Worm (Caenorhabditis elegans) whole organism, late embryonic: ENCODE data around the gene fbxa-131.

Experiments
- C08G9.2 ChIP-seq: sonication (generic microtip); optimal IDR thresholded peaks from 2 replicates; lab custom pipeline; 2016; ENCODE audit warnings: mild to moderate bottlenecking, missing genetic modification characterization, moderate library complexity, missing compliant biosample characterization
- C38D4.7 ChIP-seq: fragments of 200-800 bp; sonication (Bioruptor generic); optimal IDR thresholded peaks from 2 replicates; lab custom pipeline; 2018; ENCODE audit warnings: mild to moderate bottlenecking, missing genetic modification characterization, moderate library complexity, missing compliant biosample characterization
- K02D7.2 ChIP-seq: sonication (generic microtip); optimal IDR thresholded peaks from 2 replicates; lab custom pipeline; 2017; ENCODE audit warnings: mild to moderate bottlenecking, missing genetic modification characterization, missing compliant biosample characterization
- T23F11.4 ChIP-seq: fragments of 200-800 bp; sonication (Bioruptor generic); optimal IDR thresholded peaks from 2 replicates; lab custom pipeline; 2018; ENCODE audit warnings: mild to moderate bottlenecking, missing genetic modification characterization, missing compliant biosample characterization
- ama-1 ChIP-seq: fragments of 150-350 bp; optimal IDR thresholded peaks from 2 replicates; lab custom pipeline; 2014
- ceh-18 ChIP-seq: sonication (generic microtip); optimal IDR thresholded peaks from 2 replicates; lab custom pipeline; 2016; ENCODE audit warnings: missing genetic modification characterization, missing compliant biosample characterization
- ceh-19 ChIP-seq: fragments of 200-800 bp; sonication (Bioruptor generic); optimal IDR thresholded peaks from 2 replicates; lab custom pipeline; 2018; ENCODE audit warnings: mild to moderate bottlenecking, missing genetic modification characterization, missing compliant biosample characterization
- ceh-2 ChIP-seq: sonication (generic microtip); optimal IDR thresholded peaks from 2 replicates; lab custom pipeline; 2016; ENCODE audit warnings: missing genotype, missing genetic modification characterization, missing compliant biosample characterization
- ceh-24 ChIP-seq: sonication (generic microtip); optimal IDR thresholded peaks from 2 replicates; lab custom pipeline; 2016; ENCODE audit warnings: mild to moderate bottlenecking, missing genetic modification characterization, missing compliant biosample characterization
- ceh-30 ChIP-seq: fragments of 150-350 bp; optimal IDR thresholded peaks from 2 replicates; lab custom pipeline; 2014; ENCODE audit warnings: missing biosample characterization, missing genetic modification characterization
- ceh-31 ChIP-seq: sonication (generic microtip); optimal IDR thresholded peaks from 2 replicates; lab custom pipeline; 2016; ENCODE audit warnings: missing genetic modification characterization, missing compliant biosample characterization
- ceh-34 ChIP-seq: sonication (generic microtip); optimal IDR thresholded peaks from 2 replicates; lab custom pipeline; 2016; ENCODE audit warnings: mild to moderate bottlenecking, missing genetic modification characterization, missing compliant biosample characterization
- ceh-45 ChIP-seq: fragments of 200-800 bp; sonication (Bioruptor generic); IDR thresholded peaks from 2 replicates; pipeline ENCODE4 v1.3.6; 2022; ENCODE audit warnings: missing genetic modification reagents, missing genetic modification characterization, missing compliant biosample characterization
- ceh-48 ChIP-seq: sonication (generic microtip); optimal IDR thresholded peaks from 2 replicates; lab custom pipeline; 2016; ENCODE audit warnings: missing genetic modification characterization, inconsistent platforms, missing compliant biosample characterization
- ceh-6 ChIP-seq: fragments of 200-800 bp; sonication (Bioruptor generic); optimal IDR thresholded peaks from 2 replicates; lab custom pipeline; 2018; ENCODE audit warnings: mild to moderate bottlenecking, missing genetic modification characterization, missing compliant biosample characterization
- che-1 ChIP-seq: sonication (generic microtip); optimal IDR thresholded peaks from 2 replicates; lab custom pipeline; 2016; ENCODE audit warnings: mild to moderate bottlenecking, missing genetic modification characterization, missing compliant biosample characterization
- dmd-4 ChIP-seq: sonication (generic microtip); optimal IDR thresholded peaks from 2 replicates; lab custom pipeline; 2016; ENCODE audit warnings: borderline replicate concordance, missing genetic modification characterization, missing compliant biosample characterization
- fax-1 ChIP-seq: sonication (generic microtip); optimal IDR thresholded peaks from 2 replicates; lab custom pipeline; 2016; ENCODE audit warnings: missing genotype, missing genetic modification characterization, missing compliant biosample characterization
- gmeb-2 ChIP-seq: sonication (generic microtip); optimal IDR thresholded peaks from 2 replicates; lab custom pipeline; 2016; ENCODE audit warnings: missing genetic modification characterization, inconsistent platforms, missing compliant biosample characterization
- hlh-15 ChIP-seq: sonication (generic microtip); optimal IDR thresholded peaks from 2 replicates; lab custom pipeline; 2016; ENCODE audit warnings: missing genetic modification characterization, missing compliant biosample characterization
- hlh-30 ChIP-seq: sonication (generic microtip); optimal IDR thresholded peaks from 2 replicates; lab custom pipeline; 2017; ENCODE audit warnings: antibody characterized with exemption, missing genetic modification characterization, missing compliant biosample characterization; ENCODE audit not compliant: insufficient read depth
- hlh-8 ChIP-seq: sonication (generic microtip); optimal IDR thresholded peaks from 2 replicates; lab custom pipeline; 2016; ENCODE audit warnings: missing genotype, missing genetic modification characterization, missing compliant biosample characterization
- lim-6 ChIP-seq: sonication (generic microtip); optimal IDR thresholded peaks from 2 replicates; lab custom pipeline; 2016; ENCODE audit warnings: missing genetic modification characterization, missing compliant biosample characterization
- lin-11 ChIP-seq: fragments of 200-800 bp; sonication (Bioruptor generic); optimal IDR thresholded peaks from 2 replicates; lab custom pipeline; 2018; ENCODE audit warnings: mild to moderate bottlenecking, missing genetic modification characterization, missing compliant biosample characterization
- madf-2 ChIP-seq: sonication (generic microtip); optimal IDR thresholded peaks from 2 replicates; lab custom pipeline; 2017; ENCODE audit warnings: missing genetic modification characterization, missing compliant biosample characterization
- nhr-11 ChIP-seq: fragments of 150-350 bp; optimal IDR thresholded peaks from 2 replicates; lab custom pipeline; 2014; ENCODE audit warnings: missing biosample characterization, missing genetic modification characterization
- npax-4 ChIP-seq: sonication (generic microtip); optimal IDR thresholded peaks from 2 replicates; lab custom pipeline; 2016; ENCODE audit warnings: missing genetic modification characterization, missing compliant biosample characterization
- pat-9 ChIP-seq: fragments of 200-800 bp; sonication (Bioruptor generic); optimal IDR thresholded peaks from 2 replicates; lab custom pipeline; 2018; ENCODE audit warnings: mild to moderate bottlenecking, missing genetic modification characterization, moderate library complexity, missing compliant biosample characterization
- pax-1 ChIP-seq: fragments of 150-350 bp; optimal IDR thresholded peaks from 2 replicates; lab custom pipeline; 2014; ENCODE audit warnings: missing biosample characterization, missing genetic modification characterization
- pqm-1 ChIP-seq: sonication (generic microtip); optimal IDR thresholded peaks from 2 replicates; lab custom pipeline; 2016; ENCODE audit warnings: missing genetic modification characterization, missing compliant biosample characterization
- pros-1 ChIP-seq: fragments of 150-350 bp; optimal IDR thresholded peaks from 2 replicates; lab custom pipeline; 2014; ENCODE audit warnings: missing biosample characterization, missing genetic modification reagents, missing genetic modification characterization
- rnt-1 ChIP-seq: sonication (generic microtip); optimal IDR thresholded peaks from 2 replicates; lab custom pipeline; 2016; ENCODE audit warnings: missing genetic modification characterization, missing compliant biosample characterization
- sox-2 ChIP-seq: fragments of 200-800 bp; sonication (Bioruptor generic); IDR thresholded peaks from 2 replicates; pipeline ENCODE4 v1.3.6; 2022; ENCODE audit warnings: missing genetic modification reagents, missing genetic modification characterization, missing compliant biosample characterization
- sox-4 ChIP-seq: sonication (generic microtip); optimal IDR thresholded peaks from 2 replicates; lab custom pipeline; 2017; ENCODE audit warnings: mild to moderate bottlenecking, missing genetic modification characterization, inconsistent platforms, missing compliant biosample characterization
- syd-9 ChIP-seq: sonication (generic microtip); optimal IDR thresholded peaks from 2 replicates; lab custom pipeline; 2016; ENCODE audit warnings: mild to moderate bottlenecking, missing genetic modification characterization, moderate library complexity, missing compliant biosample characterization
- tbx-2 ChIP-seq: sonication (generic microtip); optimal IDR thresholded peaks from 2 replicates; lab custom pipeline; 2016; ENCODE audit warnings: missing genetic modification characterization, missing compliant biosample characterization
- tbx-7 ChIP-seq: sonication (generic microtip); optimal IDR thresholded peaks from 2 replicates; lab custom pipeline; 2016; ENCODE audit warnings: missing genotype, missing genetic modification characterization, missing compliant biosample characterization
- unc-55 ChIP-seq: sonication (generic microtip); optimal IDR thresholded peaks from 2 replicates; lab custom pipeline; 2017; ENCODE audit warnings: missing biosample characterization, missing genetic modification reagents, missing genetic modification characterization
- unc-86 ChIP-seq: sonication (generic microtip); optimal IDR thresholded peaks from 2 replicates; lab custom pipeline; 2016; ENCODE audit warnings: missing genetic modification characterization, missing compliant biosample characterization
- ztf-16 ChIP-seq: sonication (generic microtip); optimal IDR thresholded peaks from 2 replicates; lab custom pipeline; 2017; ENCODE audit warnings: missing genetic modification characterization, missing compliant biosample characterization

The fbxa-131 gene

DNA sequence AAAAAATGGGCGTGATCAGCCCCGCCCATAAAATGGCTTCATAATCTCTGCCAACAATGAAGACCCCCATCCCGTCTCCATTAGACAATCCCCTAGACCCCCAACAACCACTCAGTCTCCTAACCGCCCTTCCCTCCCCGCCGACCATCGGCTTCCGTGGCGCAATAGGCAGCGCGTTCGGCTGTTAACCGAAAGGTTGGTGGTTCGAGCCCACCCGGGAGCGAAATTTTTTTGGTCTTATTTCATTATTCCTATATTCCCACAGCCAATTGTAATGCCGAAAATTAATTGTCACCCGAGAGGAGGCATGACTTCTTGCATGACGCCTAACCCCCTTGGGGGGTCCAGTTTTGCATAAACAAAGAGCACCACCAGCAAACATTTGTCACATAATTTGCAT, 15.3 kb upstream of the fbxa-131 start (continued):
- TF ChIP-seq ama-1 (lab: Kevin White, UChicago) (no peak), sox-2 (GFP tag; lab: Robert Waterston, UW) (peak; percentile 51), nhr-11 (no peak), npax-4 (tag; lab: Kevin White, UChicago) (no peak), ceh-45 (GFP tag; lab: Robert Waterston, UW) (peak; percentile 76; the same call in 1 of the 2 replicates), ceh-6 (GFP tag; lab: Kevin White, UChicago) (peak; percentile 72), pros-1 (tag; lab: Kevin White, UChicago) (no peak), tbx-7 (tag; lab: Kevin White, UChicago) (no peak), unc-86 (tag; lab: Kevin White, UChicago) (peak; percentile 21), ceh-18 (no peak), che-1 (tag; lab: Kevin White, UChicago) (peak; percentile 52), hlh-8 (tag; lab: Kevin White, UChicago) (no peak), ceh-31 (no peak), ceh-24 (tag; lab: Kevin White, UChicago) (peak; percentile 16), T23F11.4 (GFP tag; lab: Kevin White, UChicago) (peak; percentile 50), syd-9 (no peak), rnt-1 (tag; lab: Kevin White, UChicago) (no peak), pat-9 (no peak), tbx-2 (tag; lab: Kevin White, UChicago) (no peak), ceh-30 (tag; lab: Kevin White, UChicago) (no peak), madf-2 (tag; lab: Kevin White, UChicago) (peak; percentile 18), lin-11 (tag; lab: Kevin White, UChicago) (peak; percentile 48), lim-6 (tag; lab: Kevin White, UChicago) (no peak), hlh-30 (no peak), gmeb-2 (tag; lab: Kevin White, UChicago) (peak; percentile 66)

- no peak for TF ChIP-seq C08G9.2 (tag; lab: Kevin White, UChicago)
- TF ChIP-seq lim-6 (tag; lab: Kevin White, UChicago): no peak
Observed at ce11 chrV:19724589-19724988, 13.6 kb upstream of the fbxa-131 start.

DNA sequence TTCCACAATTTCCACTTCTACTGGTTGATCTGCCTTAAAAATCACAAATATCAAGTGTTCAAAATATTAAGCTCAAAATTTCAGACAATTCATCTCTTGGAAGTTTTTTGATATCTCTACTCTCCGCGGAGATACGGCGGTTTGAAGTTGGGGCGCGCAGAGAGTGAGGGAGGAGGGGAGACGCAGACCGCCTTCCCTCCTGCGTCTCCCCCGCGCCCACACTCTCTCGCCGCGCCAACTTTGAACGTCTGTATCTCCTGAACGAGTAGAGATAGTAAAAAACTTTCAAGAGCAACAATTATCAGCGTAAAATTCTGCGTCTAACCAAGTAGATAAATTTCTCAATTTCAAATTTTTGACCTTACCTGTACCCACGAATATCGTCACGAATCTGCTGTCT, 10.2 kb upstream of the fbxa-131 start:
- TF ChIP-seq ceh-2: no peak
- TF ChIP-seq ama-1 (lab: Kevin White, UChicago): no peak
- no peak for TF ChIP-seq gmeb-2 (tag; lab: Kevin White, UChicago)
- TF ChIP-seq fax-1 (tag; lab: Kevin White, UChicago): no peak
- no peak for TF ChIP-seq pax-1 (tag; lab: Kevin White, UChicago)
- no peak for TF ChIP-seq T23F11.4 (GFP tag; lab: Kevin White, UChicago)
- TF ChIP-seq unc-55 (GFP tag; lab: Kevin White, UChicago): no peak
- no peak for TF ChIP-seq dmd-4 (tag; lab: Kevin White, UChicago)
- TF ChIP-seq pros-1 (tag; lab: Kevin White, UChicago): no peak
- TF ChIP-seq ceh-34: no peak
- TF ChIP-seq hlh-15 (tag; lab: Kevin White, UChicago): no peak
- no peak for TF ChIP-seq sox-4 (tag; lab: Kevin White, UChicago)
- TF ChIP-seq ceh-45 (GFP tag; lab: Robert Waterston, UW): no peak
- no peak for TF ChIP-seq pqm-1 (tag; lab: Kevin White, UChicago)

DNA sequence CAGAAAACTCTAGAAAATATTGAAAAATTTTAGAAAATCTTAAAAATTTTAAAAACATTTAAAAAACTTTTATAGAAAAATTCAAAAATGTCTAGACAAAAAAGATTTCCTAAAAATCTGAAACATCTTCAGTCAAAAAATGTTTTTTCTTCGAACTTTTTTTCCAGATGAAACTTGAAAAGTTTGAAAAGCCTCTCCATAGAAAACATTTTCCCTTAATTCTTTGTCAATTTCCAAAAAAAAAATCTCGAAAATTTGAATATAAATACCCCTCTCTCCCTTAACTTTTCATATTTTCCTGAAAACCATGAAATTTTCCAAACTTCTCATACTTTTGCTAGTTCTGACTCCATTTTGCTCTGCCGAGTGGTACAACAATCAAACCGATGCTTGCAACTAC, 9.5 kb upstream of the fbxa-131 start, which contains the start of gene Y116F11A.3:
Y116F11A.3 (plus strand) TSS at position 301 of the 400 bp plus-strand sequence.
- TF ChIP-seq ceh-30 (tag; lab: Kevin White, UChicago) (no peak), ztf-16 (tag; lab: Kevin White, UChicago) (no peak), pros-1 (tag; lab: Kevin White, UChicago) (no peak), ceh-19 (no peak), che-1 (tag; lab: Kevin White, UChicago) (no peak), madf-2 (tag; lab: Kevin White, UChicago) (no peak), K02D7.2 (no peak), ceh-6 (GFP tag; lab: Kevin White, UChicago) (no peak), unc-55 (GFP tag; lab: Kevin White, UChicago) (no peak), ceh-48 (tag; lab: Kevin White, UChicago) (no peak), hlh-15 (tag; lab: Kevin White, UChicago) (no peak), hlh-8 (tag; lab: Kevin White, UChicago) (no peak), C38D4.7 (no peak), gmeb-2 (tag; lab: Kevin White, UChicago) (no peak), tbx-2 (tag; lab: Kevin White, UChicago) (no peak)
